Fruit fly (Drosophila melanogaster) whole organism, adult: Measurements from ENCODE around the gene CG18628.

Experiments used
- CG14711 ChIP-seq: fragments of 200-800 bp; sonication (Bioruptor generic); optimal IDR thresholded peaks from 2 replicates; lab custom pipeline; 2018; ENCODE audit warnings: missing biosample characterization, mild to moderate bottlenecking, missing genetic modification characterization, moderate library complexity
- CG33017 ChIP-seq: fragments of 200-800 bp; sonication (Bioruptor generic); optimal IDR thresholded peaks from 2 replicates; lab custom pipeline; 2018; ENCODE audit warnings: missing biosample characterization, mild to moderate bottlenecking, missing genetic modification characterization, moderate library complexity
- CG5204 ChIP-seq: fragments of 200-800 bp; sonication (Bioruptor generic); optimal IDR thresholded peaks from 2 replicates; lab custom pipeline; 2016; ENCODE audit warnings: missing biosample characterization, missing genetic modification characterization
- Hr96 ChIP-seq: fragments of 200-800 bp; sonication (Bioruptor generic); optimal IDR thresholded peaks from 2 replicates; lab custom pipeline; 2016; ENCODE audit warnings: missing biosample characterization, missing genetic modification characterization
- kay ChIP-seq: fragments of 200-800 bp; sonication (Bioruptor generic); peaks from one replicate; lab custom pipeline; 2016; ENCODE audit warnings: missing biosample characterization, missing genetic modification characterization, borderline replicate concordance
- toe ChIP-seq: fragments of 200-800 bp; sonication (Bioruptor generic); optimal IDR thresholded peaks from 2 replicates; lab custom pipeline; 2016; ENCODE audit warnings: missing biosample characterization, missing genetic modification characterization

- no peak for TF ChIP-seq CG14711 (tag; lab: Kevin White, UChicago)
- TF ChIP-seq kay (GFP tag; lab: Kevin White, UChicago): no peak
- no peak for TF ChIP-seq CG33017 (tag; lab: Kevin White, UChicago)
- TF ChIP-seq Hr96 (GFP tag; lab: Kevin White, UChicago): no peak
- no peak for TF ChIP-seq toe (GFP tag; lab: Kevin White, UChicago)
- TF ChIP-seq CG5204 (GFP tag; lab: Kevin White, UChicago): no peak
Measured at dm6 chr3L:10647158-10647557, 7.6 kb downstream of the CG18628 start.
